Worm (Caenorhabditis elegans): Measurements from ENCODE around the gene F09F9.1.

The F09F9.1 gene

ce11 chrX:4117626-4118025 is 2.5 kb downstream of the F09F9.1 start, which contains the start of gene F09F9.5:
Gene F09F9.5, plus strand, starts transcription at chrX:4117926.
- TF ChIP-seq nhr-237 (tag; optimal IDR thresholded peaks at IDR 0.05) (no peak), snpc-1.2 (GFP tag; IDR thresholded peaks at IDR 0.05) (no peak), spr-3 (GFP tag; optimal IDR thresholded peaks at IDR 0.05) (no peak), set-16 (GFP tag; IDR thresholded peaks at IDR 0.05) (no peak), T26A8.4 (GFP tag; IDR thresholded peaks at IDR 0.05) (no peak), mes-2 (tag; optimal IDR thresholded peaks at IDR 0.05; ENCODE audit: poor library complexity, severe bottlenecking) (no peak), unc-39 (tag; optimal IDR thresholded peaks at IDR 0.05) (no peak), lin-13 (GFP tag; optimal IDR thresholded peaks at IDR 0.05) (no peak), jun-1 (tag; optimal IDR thresholded peaks at IDR 0.05) (no peak), dmd-6 (GFP tag; IDR thresholded peaks at IDR 0.05) (no peak), Y75B8A.6 (GFP tag; IDR thresholded peaks at IDR 0.05) (no peak), zip-11 (GFP tag; IDR thresholded peaks at IDR 0.05) (no peak), ceh-62 (tag; optimal IDR thresholded peaks at IDR 0.05) (no peak), R02D3.7 (tag; optimal IDR thresholded peaks at IDR 0.05) (no peak), nhr-76 (tag; optimal IDR thresholded peaks at IDR 0.05) (no peak), Y5F2A.4 (GFP tag; optimal IDR thresholded peaks at IDR 0.05) (no peak)

ce11 chrX:4120935-4121334 is 5.8 kb downstream of the F09F9.1 start, which contains the start of gene F09F9.3:
Gene F09F9.3, minus strand, starts transcription at chrX:4121035.
- TF ChIP-seq unc-130 (GFP tag; optimal IDR thresholded peaks at IDR 0.05) (no peak), daf-16 (GFP tag; optimal IDR thresholded peaks at IDR 0.05) (no peak), daf-16 (tag; optimal IDR thresholded peaks at IDR 0.05) (no peak), skn-1 (tag; optimal IDR thresholded peaks at IDR 0.05) (no peak), T26A8.4 (GFP tag; IDR thresholded peaks at IDR 0.05) (no peak), F37D6.2 (tag; optimal IDR thresholded peaks at IDR 0.05) (no peak), tag-97 (GFP tag; IDR thresholded peaks at IDR 0.05) (no peak), lin-39 (tag; optimal IDR thresholded peaks at IDR 0.05) (no peak), mep-1 (tag; optimal IDR thresholded peaks at IDR 0.05) (no peak), nhr-25 (tag; optimal IDR thresholded peaks at IDR 0.05; ENCODE audit: borderline replicate concordance, insufficient read depth) (no peak), unc-39 (tag; optimal IDR thresholded peaks at IDR 0.05) (no peak), fos-1 (tag; optimal IDR thresholded peaks at IDR 0.05) (no peak), T20F7.1 (GFP tag; optimal IDR thresholded peaks at IDR 0.05) (no peak), fkh-10 (GFP tag; optimal IDR thresholded peaks at IDR 0.05) (no peak), dpl-1 (GFP tag; optimal IDR thresholded peaks at IDR 0.05) (no peak), ceh-32 (tag; optimal IDR thresholded peaks at IDR 0.05; ENCODE audit: poor library complexity) (no peak), ceh-44 (GFP tag; IDR thresholded peaks at IDR 0.05) (no peak)

- TF ChIP-seq madf-5 (GFP tag; IDR thresholded peaks at IDR 0.05) (no peak), lsy-2 (tag; optimal IDR thresholded peaks at IDR 0.05) (no peak), zfp-2 (tag; optimal IDR thresholded peaks at IDR 0.05) (no peak), dmd-6 (GFP tag; IDR thresholded peaks at IDR 0.05) (no peak), nhr-28 (tag; optimal IDR thresholded peaks at IDR 0.05) (no peak), D1046.2 (GFP tag; IDR thresholded peaks at IDR 0.05) (no peak), nhr-48 (tag; optimal IDR thresholded peaks at IDR 0.05) (no peak), spr-1 (tag; optimal IDR thresholded peaks at IDR 0.05) (no peak), duxl-1 (tag; optimal IDR thresholded peaks at IDR 0.05; ENCODE audit: poor library complexity) (no peak), attf-4 (tag; optimal IDR thresholded peaks at IDR 0.05) (no peak), vab-7 (GFP tag; IDR thresholded peaks at IDR 0.05) (no peak), dmd-9 (GFP tag; IDR thresholded peaks at IDR 0.05) (no peak), ceh-44 (GFP tag; IDR thresholded peaks at IDR 0.05) (no peak), zip-2 (tag; optimal IDR thresholded peaks at IDR 0.05) (no peak), lim-7 (GFP tag; IDR thresholded peaks at IDR 0.05) (no peak), F49E8.2 (tag; optimal IDR thresholded peaks at IDR 0.05; ENCODE audit: borderline replicate concordance) (no peak), nhr-111 (GFP tag; optimal IDR thresholded peaks at IDR 0.05) (no peak)
These were observed 8.2 kb downstream of the F09F9.1 start for ce11 chrX:4123368-4123767.

Measured in whole organism, L4 larva.